Worm (Caenorhabditis elegans): Measurements from ENCODE around the gene T07F8.4.

The T07F8.4 gene

DNA sequence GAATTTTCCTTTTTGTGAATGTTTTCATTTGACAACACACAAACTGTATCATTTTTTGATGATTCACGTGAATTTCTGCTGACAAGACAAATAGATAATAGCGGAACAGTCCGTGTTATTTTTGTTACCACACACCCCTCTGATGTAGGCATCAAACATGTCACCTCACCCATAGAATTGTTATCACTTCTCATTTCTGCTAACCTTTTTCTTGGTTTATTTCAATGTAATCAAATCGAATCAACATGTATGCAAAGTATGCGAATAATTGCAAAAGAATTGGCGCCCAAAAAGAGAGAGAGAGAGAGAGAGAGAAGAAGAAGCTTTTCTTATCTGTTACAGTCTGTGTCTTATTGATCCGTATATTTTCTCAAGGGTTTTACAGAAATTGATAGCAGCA lies 25.6 kb upstream of the T07F8.4 start (continued):
- no peak for TF ChIP-seq hmg-1.1 (GFP tag; IDR thresholded peaks at IDR 0.05)
- peak; percentile 93 for TF ChIP-seq nhr-28 (tag; optimal IDR thresholded peaks at IDR 0.05)
- TF ChIP-seq lir-3 (tag; optimal IDR thresholded peaks at IDR 0.05): no peak
- TF ChIP-seq dpl-1 (GFP tag; optimal IDR thresholded peaks at IDR 0.05): no peak
- no peak for TF ChIP-seq lin-38 (GFP tag; IDR thresholded peaks at IDR 0.05)
- no peak for TF ChIP-seq R02D3.7 (tag; optimal IDR thresholded peaks at IDR 0.05)
- no peak for TF ChIP-seq mep-1 (tag; optimal IDR thresholded peaks at IDR 0.05)
- TF ChIP-seq nhr-77 (tag; optimal IDR thresholded peaks at IDR 0.05): peak; percentile 68
- TF ChIP-seq daf-12 (tag; optimal IDR thresholded peaks at IDR 0.05): no peak
- TF ChIP-seq aha-1 (tag): no peak
- no peak for TF ChIP-seq lim-7 (GFP tag; IDR thresholded peaks at IDR 0.05)
- TF ChIP-seq sdz-12 (GFP tag; optimal IDR thresholded peaks at IDR 0.05): no peak
- no peak for TF ChIP-seq zip-2 (tag; optimal IDR thresholded peaks at IDR 0.05)
- no peak for TF ChIP-seq Y105C5A.15 (GFP tag; IDR thresholded peaks at IDR 0.05)
- peak; percentile 78 for TF ChIP-seq dmd-6 (GFP tag; IDR thresholded peaks at IDR 0.05)
- TF ChIP-seq ceh-32 (tag; optimal IDR thresholded peaks at IDR 0.05; ENCODE audit: poor library complexity): no peak
- TF ChIP-seq nhr-42 (GFP tag; IDR thresholded peaks at IDR 0.05): no peak
- peak in 1 of 2 experiments; percentile 36 for TF ChIP-seq lsy-2 (tag; optimal IDR thresholded peaks at IDR 0.05)
- TF ChIP-seq attf-4 (tag; optimal IDR thresholded peaks at IDR 0.05): no peak
- TF ChIP-seq ces-1 (GFP tag; optimal IDR thresholded peaks at IDR 0.05): no peak
- TF ChIP-seq ZK337.2 (GFP tag; IDR thresholded peaks at IDR 0.05): no peak
- TF ChIP-seq pha-4 (GFP tag; IDR thresholded peaks at IDR 0.05): no peak
- peak; percentile 42 for TF ChIP-seq pha-4 (tag; optimal IDR thresholded peaks at IDR 0.05)
- TF ChIP-seq lin-13 (GFP tag; optimal IDR thresholded peaks at IDR 0.05): no peak
- peak; percentile 19 for TF ChIP-seq nhr-48 (tag; optimal IDR thresholded peaks at IDR 0.05)
- no peak for TF ChIP-seq skn-1 (tag; optimal IDR thresholded peaks at IDR 0.05)
- TF ChIP-seq nhr-41 (GFP tag; IDR thresholded peaks at IDR 0.05): no peak
- no peak for TF ChIP-seq ceh-82 (tag; optimal IDR thresholded peaks at IDR 0.05)
- TF ChIP-seq tra-1 (GFP tag; IDR thresholded peaks at IDR 0.05): no peak
- TF ChIP-seq php-3 (GFP tag; IDR thresholded peaks at IDR 0.05): peak; percentile 68
- no peak for TF ChIP-seq F26F4.8 (GFP tag; conservative IDR thresholded peaks at IDR 0.05)
- TF ChIP-seq aly-2 (tag; optimal IDR thresholded peaks at IDR 0.05): no peak
- no peak for TF ChIP-seq ctbp-1 (GFP tag; IDR thresholded peaks at IDR 0.05)
- no peak for TF ChIP-seq egl-43 (GFP tag; IDR thresholded peaks at IDR 0.05)
- TF ChIP-seq nhr-10 (tag; optimal IDR thresholded peaks at IDR 0.05): no peak
- no peak for TF ChIP-seq fos-1 (tag; optimal IDR thresholded peaks at IDR 0.05)
- TF ChIP-seq madf-5 (GFP tag; IDR thresholded peaks at IDR 0.05): no peak
- TF ChIP-seq duxl-1 (tag; optimal IDR thresholded peaks at IDR 0.05; ENCODE audit: poor library complexity): no peak
- no peak for TF ChIP-seq lin-15B (tag; optimal IDR thresholded peaks at IDR 0.05)
- no peak for TF ChIP-seq Y75B8A.6 (GFP tag; IDR thresholded peaks at IDR 0.05)
- TF ChIP-seq mes-2 (tag; optimal IDR thresholded peaks at IDR 0.05; ENCODE audit: poor library complexity, severe bottlenecking): no peak
- no peak for TF ChIP-seq daf-8 (GFP tag; IDR thresholded peaks at IDR 0.05)
- TF ChIP-seq F49E8.2 (tag; optimal IDR thresholded peaks at IDR 0.05; ENCODE audit: borderline replicate concordance): no peak
- peak; percentile 69 for TF ChIP-seq pqm-1 (tag; optimal IDR thresholded peaks at IDR 0.05)
- peak in 1 of 2 experiments; percentile 69 for TF ChIP-seq unc-62 (GFP tag; optimal IDR thresholded peaks at IDR 0.05 in 1 of 2)
- TF ChIP-seq unc-62 (tag; optimal IDR thresholded peaks at IDR 0.05): no peak
- peak; percentile 11 for TF ChIP-seq T20F7.1 (GFP tag; optimal IDR thresholded peaks at IDR 0.05)
- no peak for TF ChIP-seq lin-39 (tag; optimal IDR thresholded peaks at IDR 0.05)
- peak; percentile 33 for TF ChIP-seq mxl-3 (GFP tag; optimal IDR thresholded peaks at IDR 0.05)
- peak; percentile 25 for TF ChIP-seq hlh-30 (tag; optimal IDR thresholded peaks at IDR 0.05; ENCODE audit: insufficient read depth)
- no peak for TF ChIP-seq daf-16 (GFP tag; optimal IDR thresholded peaks at IDR 0.05)
- peak; percentile 95 for TF ChIP-seq daf-16 (tag; optimal IDR thresholded peaks at IDR 0.05)
- no peak for TF ChIP-seq arid-1 (GFP tag; conservative IDR thresholded peaks at IDR 0.05)
- no peak for TF ChIP-seq ZK546.5 (tag; optimal IDR thresholded peaks at IDR 0.05)
